Fruit fly (Drosophila melanogaster): ENCODE measurements around the gene CG1113.

DNA sequence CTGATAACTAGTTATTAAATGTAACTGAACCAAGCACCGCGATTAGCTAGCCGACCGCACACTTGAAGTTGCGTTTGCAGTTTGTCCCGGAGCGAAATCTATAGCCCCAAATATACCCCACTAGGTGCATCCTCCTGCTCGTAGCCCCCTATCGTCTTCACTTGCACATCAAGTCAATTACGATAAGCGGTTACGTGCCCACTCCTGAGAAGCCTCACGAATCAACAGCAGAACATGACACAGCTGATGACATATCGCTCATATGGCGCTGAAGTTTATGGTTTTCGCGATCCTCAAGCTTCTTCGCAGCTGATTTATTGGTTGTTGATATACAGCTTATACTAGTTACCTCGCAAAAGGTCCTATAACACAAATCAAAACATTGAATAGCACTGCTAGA lies 8.3 kb downstream of the CG1113 start:
- no peak for TF ChIP-seq ttk (optimal IDR thresholded peaks at IDR 0.05)
- no peak for TF ChIP-seq Myc (optimal IDR thresholded peaks at IDR 0.05)
- no peak for TF ChIP-seq h (optimal IDR thresholded peaks at IDR 0.05)
- no peak for TF ChIP-seq insv (optimal IDR thresholded peaks at IDR 0.05)
- TF ChIP-seq Sin3A (optimal IDR thresholded peaks at IDR 0.05): no peak
- no peak for TF ChIP-seq psq (optimal IDR thresholded peaks at IDR 0.05)
